Worm (Caenorhabditis elegans): ENCODE measurements around the gene F42D1.4.

DNA sequence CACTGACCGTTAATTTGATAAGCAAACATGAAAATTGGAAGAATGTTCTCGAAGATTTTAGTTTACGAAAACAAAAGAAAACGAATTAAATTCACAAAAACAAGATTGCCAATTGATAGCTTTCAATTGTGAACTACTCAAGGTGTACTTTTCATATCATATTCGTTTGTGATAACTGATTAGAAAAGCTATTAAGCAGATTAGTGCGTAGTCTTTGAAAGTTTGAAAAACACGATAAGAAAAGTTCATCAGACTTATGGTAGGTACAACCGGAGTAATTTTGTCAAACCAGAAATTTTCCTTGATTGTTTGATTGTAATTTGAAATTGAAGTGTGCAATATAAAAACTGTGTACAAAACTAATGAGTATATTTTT, 19.5 kb upstream of the F42D1.4 start:
- TF ChIP-seq ama-1 (optimal IDR thresholded peaks at IDR 0.05) (no peak), ceh-36 (tag; optimal IDR thresholded peaks at IDR 0.05) (no peak), hmg-4 (GFP tag; optimal IDR thresholded peaks at IDR 0.05) (no peak), pes-1 (GFP tag; IDR thresholded peaks at IDR 0.05) (no peak), scrt-1 (GFP tag; IDR thresholded peaks at IDR 0.05) (no peak), ceh-13 (GFP tag; optimal IDR thresholded peaks at IDR 0.05) (no peak), tbx-11 (GFP tag; IDR thresholded peaks at IDR 0.05) (no peak), F13C5.2 (tag; optimal IDR thresholded peaks at IDR 0.05) (no peak), flt-1 (GFP tag; IDR thresholded peaks at IDR 0.05) (no peak), hmbx-1 (tag; optimal IDR thresholded peaks at IDR 0.05) (no peak), hnd-1 (tag; optimal IDR thresholded peaks at IDR 0.05) (no peak), B0310.2 (tag; optimal IDR thresholded peaks at IDR 0.05) (no peak)
